Worm (Caenorhabditis elegans) whole organism, L3 larva: Measurements from ENCODE around the gene lgc-44.

Experiments
- ZK546.5 ChIP-seq: sonication (generic microtip); optimal IDR thresholded peaks from 2 replicates; lab custom pipeline; 2017; ENCODE audit warnings: missing biosample characterization, missing genetic modification characterization
- aly-2 ChIP-seq: fragments of 150-350 bp; optimal IDR thresholded peaks from 2 replicates; lab custom pipeline; 2014; ENCODE audit warnings: missing biosample characterization, missing genetic modification characterization
- egl-27 ChIP-seq: sonication (generic microtip); optimal IDR thresholded peaks from 4 replicates; lab custom pipeline; 2017; ENCODE audit warnings: missing biosample characterization, missing genetic modification reagents, missing genetic modification characterization
- jun-1 ChIP-seq: fragments of 150-350 bp; optimal IDR thresholded peaks from 2 replicates; lab custom pipeline; 2014; ENCODE audit warnings: missing biosample characterization, missing genetic modification reagents, missing genetic modification characterization
- nfya-1 ChIP-seq: sonication (generic microtip); optimal IDR thresholded peaks from 2 replicates; lab custom pipeline; 2017; ENCODE audit warnings: missing genetic modification characterization, mild to moderate bottlenecking, missing compliant biosample characterization, antibody characterized with exemption, moderate library complexity; ENCODE audit not compliant: insufficient read depth
- nhr-25 ChIP-seq: sonication (generic microtip); optimal IDR thresholded peaks from 2 replicates; lab custom pipeline; 2017; ENCODE audit warnings: missing biosample characterization, missing genetic modification characterization
- nhr-28 ChIP-seq: fragments of 150-350 bp; optimal IDR thresholded peaks from 2 replicates; lab custom pipeline; 2014; ENCODE audit warnings: missing biosample characterization, missing genetic modification characterization
- nhr-67 ChIP-seq: fragments of 150-350 bp; optimal IDR thresholded peaks from 2 replicates; lab custom pipeline; 2014; ENCODE audit warnings: missing biosample characterization, missing genetic modification characterization

DNA sequence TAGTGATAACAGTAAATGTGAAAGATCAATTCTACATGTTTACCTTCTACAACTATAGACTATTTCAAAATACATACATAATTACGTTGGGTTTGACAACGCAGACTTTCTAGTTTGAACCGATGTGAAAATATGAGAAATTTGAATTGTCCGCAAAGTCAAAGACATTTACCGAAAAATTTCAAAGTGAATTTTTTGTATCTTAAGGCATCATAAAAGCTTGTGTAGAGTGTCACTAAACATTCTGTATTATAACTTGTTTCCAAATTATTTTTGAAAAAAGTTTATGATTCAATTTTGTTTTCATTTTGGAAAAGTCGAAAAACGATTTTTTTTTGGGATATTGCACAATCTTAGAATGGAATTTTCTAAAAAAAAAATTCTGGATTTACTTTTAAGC is 36.8 kb downstream of the lgc-44 start:
- TF ChIP-seq nhr-67 (tag; lab: Kevin White, UChicago) (no peak), egl-27 (tag; lab: Kevin White, UChicago) (no peak), nhr-25 (tag; lab: Kevin White, UChicago) (no peak), jun-1 (tag; lab: Kevin White, UChicago) (no peak), aly-2 (tag; lab: Kevin White, UChicago) (no peak), ZK546.5 (tag; lab: Kevin White, UChicago) (no peak), nhr-28 (tag; lab: Kevin White, UChicago) (no peak), nfya-1 (no peak)
